Fruit fly (Drosophila melanogaster) whole organism, pupa: ENCODE measurements around the gene NimB5.
A peak's percentile ranks its signal among the peaks of the same experiment; 100 is the strongest.

Source experiments
- CG14655 ChIP-seq: fragments of 200-800 bp; sonication (Bioruptor generic); optimal IDR thresholded peaks from 3 replicates; lab custom pipeline; 2017; ENCODE audit warnings: mild to moderate bottlenecking, missing biosample characterization, missing genetic modification reagents, missing genetic modification characterization
- CG17806 ChIP-seq: fragments of 200-800 bp; sonication (Bioruptor generic); optimal IDR thresholded peaks from 2 replicates; lab custom pipeline; 2018; ENCODE audit warnings: missing biosample characterization, mild to moderate bottlenecking, missing genetic modification characterization, moderate library complexity
- CG32121 ChIP-seq: fragments of 200-800 bp; sonication (Bioruptor generic); IDR thresholded peaks from 2 replicates; pipeline ENCODE4 v1.3.6; 2022; ENCODE audit warnings: missing biosample characterization, missing genetic modification characterization
- CG34367 ChIP-seq: fragments of 200-800 bp; sonication (Bioruptor generic); optimal IDR thresholded peaks from 2 replicates; lab custom pipeline; 2018; ENCODE audit warnings: missing biosample characterization, mild to moderate bottlenecking, missing genetic modification characterization
- CG4496 ChIP-seq: fragments of 200-800 bp; sonication (Bioruptor generic); IDR thresholded peaks from 3 replicates; pipeline ENCODE4 v1.3.6; 2022; ENCODE audit warnings: missing biosample characterization, missing genetic modification characterization
- CG9948 ChIP-seq: fragments of 200-800 bp; sonication (Bioruptor generic); optimal IDR thresholded peaks from 2 replicates; lab custom pipeline; 2018; ENCODE audit warnings: missing biosample characterization, mild to moderate bottlenecking, missing genetic modification characterization, moderate library complexity
- EcR ChIP-seq: fragments of 200-800 bp; sonication (Bioruptor generic); optimal IDR thresholded peaks from 3 replicates; lab custom pipeline; 2019; ENCODE audit warnings: missing biosample characterization, missing genetic modification characterization, mild to moderate bottlenecking, moderate library complexity, missing genetic modification reagents

DNA sequence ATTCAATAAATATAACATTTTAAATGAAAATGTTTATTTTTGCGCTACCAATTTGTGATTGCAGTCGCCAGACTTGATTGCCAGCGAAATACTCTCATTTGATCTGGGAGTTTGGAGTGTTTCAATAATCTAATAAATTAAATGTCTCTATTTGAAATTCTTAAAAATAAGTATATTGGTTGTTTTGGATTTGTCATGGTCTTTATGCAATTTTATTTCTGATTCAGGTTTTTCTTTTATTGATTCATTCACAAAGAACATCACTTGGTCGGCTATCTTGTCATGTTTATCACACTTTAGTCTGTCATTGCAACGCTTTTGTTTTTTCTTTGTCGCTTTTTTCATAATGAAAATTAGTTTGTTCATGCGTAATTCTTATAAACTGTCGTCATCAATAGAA is 29.0 kb downstream of the NimB5 start:
- no peak for TF ChIP-seq CG32121
- peak; percentile 72 for TF ChIP-seq CG4496 (GFP tag; lab: Robert Waterston, UW)
- TF ChIP-seq CG9948 (tag; lab: Kevin White, UChicago), result no peak
- TF ChIP-seq EcR (GFP tag; lab: Kevin White, UChicago), result no peak
- no peak for TF ChIP-seq CG34367
- TF ChIP-seq CG14655 (GFP tag; lab: Kevin White, UChicago), result no peak
- no peak for TF ChIP-seq CG17806
